Fruit fly (Drosophila melanogaster) whole organism, embryonic: ENCODE data around the gene RpS28b.
A peak's percentile ranks its signal among the peaks of the same experiment; 100 is the strongest.

Source experiments
- Ada2b ChIP-seq: fragments of 200-800 bp; sonication (Bioruptor generic); IDR thresholded peaks from 2 replicates; pipeline ENCODE4 v1.3.6; 2022; ENCODE audit warnings: missing biosample characterization, missing genetic modification characterization
- Atf6 ChIP-seq: fragments of 200-800 bp; sonication (Bioruptor generic); IDR thresholded peaks from 2 replicates; pipeline ENCODE4 v1.3.6; 2022; ENCODE audit warnings: missing biosample characterization, missing genetic modification characterization
- CG10366 ChIP-seq: fragments of 200-800 bp; sonication (Bioruptor generic); IDR thresholded peaks from 2 replicates; pipeline ENCODE4 v1.3.6; 2022; ENCODE audit warnings: missing biosample characterization, missing genetic modification characterization
- CG10462 ChIP-seq: fragments of 200-800 bp; sonication (Bioruptor generic); optimal IDR thresholded peaks from 2 replicates; lab custom pipeline; 2016; ENCODE audit warnings: missing biosample characterization, missing genetic modification characterization
- CG12219 ChIP-seq: fragments of 200-800 bp; sonication (Bioruptor generic); optimal IDR thresholded peaks from 3 replicates; lab custom pipeline; 2018; ENCODE audit warnings: missing biosample characterization, mild to moderate bottlenecking, missing genetic modification characterization
- CG12769 ChIP-seq: fragments of 200-800 bp; sonication (Bioruptor generic); optimal IDR thresholded peaks from 2 replicates; lab custom pipeline; 2019; ENCODE audit warnings: missing biosample characterization, mild to moderate bottlenecking, missing genetic modification characterization, moderate library complexity
- CG14050 ChIP-seq: fragments of 200-800 bp; sonication (Bioruptor generic); IDR thresholded peaks from 3 replicates; pipeline ENCODE4 v1.3.6; 2022; ENCODE audit warnings: missing biosample characterization, missing genetic modification characterization
- CG15269 ChIP-seq: fragments of 200-800 bp; sonication (Bioruptor generic); optimal IDR thresholded peaks from 2 replicates; lab custom pipeline; 2018; ENCODE audit warnings: missing biosample characterization, mild to moderate bottlenecking, missing genetic modification characterization, moderate library complexity
- CG17385 ChIP-seq: fragments of 200-800 bp; sonication (Bioruptor generic); optimal IDR thresholded peaks from 3 replicates; lab custom pipeline; 2018; ENCODE audit warnings: missing biosample characterization, mild to moderate bottlenecking, missing genetic modification characterization
- CG30403 ChIP-seq: fragments of 200-800 bp; sonication (Bioruptor generic); optimal IDR thresholded peaks from 3 replicates; lab custom pipeline; 2016; ENCODE audit warnings: missing biosample characterization, missing genetic modification characterization
- CG31224 ChIP-seq: fragments of 200-800 bp; sonication (Bioruptor generic); IDR thresholded peaks from 2 replicates; pipeline ENCODE4 v1.3.6; 2022; ENCODE audit warnings: missing biosample characterization, missing genetic modification characterization
- CG31365 ChIP-seq: fragments of 200-800 bp; sonication (Bioruptor generic); optimal IDR thresholded peaks from 2 replicates; lab custom pipeline; 2018; ENCODE audit warnings: missing biosample characterization, mild to moderate bottlenecking, missing genetic modification characterization
- CG32772 ChIP-seq: fragments of 200-800 bp; sonication (Bioruptor generic); IDR thresholded peaks from 2 replicates; pipeline ENCODE4 v1.3.6; 2022; ENCODE audit warnings: missing biosample characterization, missing genetic modification characterization
- CG4617 ChIP-seq: fragments of 200-800 bp; sonication (Bioruptor generic); optimal IDR thresholded peaks from 3 replicates; lab custom pipeline; 2016; ENCODE audit warnings: missing biosample characterization, missing genetic modification characterization, borderline replicate concordance
- CG6854 ChIP-seq: fragments of 200-800 bp; sonication (Bioruptor generic); optimal IDR thresholded peaks from 3 replicates; lab custom pipeline; 2017; ENCODE audit warnings: missing biosample characterization, mild to moderate bottlenecking, missing genetic modification characterization
- CG8290 ChIP-seq, 3 experiments: fragments of 200-800 bp; sonication (Bioruptor generic); optimal IDR thresholded peaks; 2 replicates each; lab custom pipeline; 2016 to 2019; ENCODE audit warnings: missing biosample characterization in 3 of 3, missing genetic modification characterization in 3 of 3, mild to moderate bottlenecking in 2 of 3, moderate library complexity in 1 of 3
- CG8359 ChIP-seq: fragments of 200-800 bp; sonication (Bioruptor generic); optimal IDR thresholded peaks from 2 replicates; lab custom pipeline; 2017; ENCODE audit warnings: missing biosample characterization, mild to moderate bottlenecking, missing genetic modification characterization, borderline replicate concordance
- CG8924 ChIP-seq: fragments of 200-800 bp; optimal IDR thresholded peaks from 3 replicates; lab custom pipeline; 2019; ENCODE audit warnings: missing biosample characterization, mild to moderate bottlenecking, missing genetic modification characterization, moderate library complexity
- D ChIP-seq, 2 experiments: fragments of 200-800 bp in 1 of 2; fragments of >200 bp in 1 of 2; sonication (Bioruptor generic) in 1 of 2; optimal IDR thresholded peaks; 2 replicates in 1 of 2; 3 replicates in 1 of 2; lab custom pipeline; 2017; ENCODE audit warnings: mild to moderate bottlenecking in 1 of 2, missing biosample characterization in 1 of 2, missing genetic modification characterization in 1 of 2, missing genetic modification reagents in 1 of 2
- D19B ChIP-seq: fragments of 200-800 bp; sonication (Bioruptor generic); optimal IDR thresholded peaks from 2 replicates; lab custom pipeline; 2017; ENCODE audit warnings: missing biosample characterization, mild to moderate bottlenecking, missing genetic modification characterization
- Dip3 ChIP-seq: fragments of 200-800 bp; sonication (Bioruptor generic); optimal IDR thresholded peaks from 3 replicates; lab custom pipeline; 2016; ENCODE audit warnings: missing biosample characterization, missing genetic modification characterization
- Fer3 ChIP-seq: fragments of 200-800 bp; sonication (Bioruptor generic); optimal IDR thresholded peaks from 2 replicates; lab custom pipeline; 2018; ENCODE audit warnings: missing biosample characterization, mild to moderate bottlenecking, missing genetic modification characterization, moderate library complexity
- Lpt ChIP-seq: fragments of >200 bp; optimal IDR thresholded peaks from 2 replicates; lab custom pipeline; 2018; ENCODE audit warnings: missing biosample characterization, missing genetic modification characterization
- MESR4 ChIP-seq: fragments of 200-800 bp; sonication (Bioruptor generic); optimal IDR thresholded peaks from 2 replicates; lab custom pipeline; 2018; ENCODE audit warnings: missing biosample characterization, mild to moderate bottlenecking, missing genetic modification characterization, moderate library complexity
- NC2α ChIP-seq: fragments of 200-800 bp; sonication (Bioruptor generic); optimal IDR thresholded peaks from 2 replicates; lab custom pipeline; 2016; ENCODE audit warnings: missing biosample characterization, missing genetic modification characterization
- Nf-YB ChIP-seq: fragments of 200-800 bp; sonication (Bioruptor generic); optimal IDR thresholded peaks from 3 replicates; lab custom pipeline; 2019; ENCODE audit warnings: missing biosample characterization, mild to moderate bottlenecking, missing genetic modification characterization, moderate library complexity
- Optix ChIP-seq: fragments of 200-800 bp; sonication (Bioruptor generic); IDR thresholded peaks from 3 replicates; pipeline ENCODE4 v1.3.6; 2022; ENCODE audit warnings: missing biosample characterization, missing genetic modification characterization
- Ptx1 ChIP-seq: fragments of 200-800 bp; sonication (Bioruptor generic); IDR thresholded peaks from 2 replicates; pipeline ENCODE4 v1.3.6; 2022; ENCODE audit warnings: missing biosample characterization, missing genetic modification characterization
- Ravus ChIP-seq: fragments of 200-800 bp; sonication (Bioruptor generic); IDR thresholded peaks from 2 replicates; pipeline ENCODE4 v1.3.6; 2022; ENCODE audit warnings: missing biosample characterization, missing genetic modification characterization
- Rx ChIP-seq: fragments of 200-800 bp; sonication (Bioruptor generic); IDR thresholded peaks from 2 replicates; pipeline ENCODE4 v1.3.6; 2022; ENCODE audit warnings: missing biosample characterization, missing genetic modification characterization
- Sox100B ChIP-seq: fragments of 200-800 bp; sonication (Bioruptor generic); optimal IDR thresholded peaks from 3 replicates; lab custom pipeline; 2018; ENCODE audit warnings: missing biosample characterization, mild to moderate bottlenecking, missing genetic modification characterization
- Sry-β ChIP-seq: fragments of 200-800 bp; sonication (Bioruptor generic); optimal IDR thresholded peaks from 2 replicates; lab custom pipeline; 2018; ENCODE audit warnings: missing biosample characterization, mild to moderate bottlenecking, missing genetic modification characterization, moderate library complexity
- Trl ChIP-seq, 3 experiments: fragments of >200 bp in 2 of 3; fragments of 200-800 bp in 1 of 3; sonication (Bioruptor generic) in 1 of 3; optimal IDR thresholded peaks; 2 replicates in 1 of 3; 3 replicates in 2 of 3; lab custom pipeline; 2016 to 2017; ENCODE audit warnings: missing biosample characterization in 1 of 3, missing genetic modification characterization in 1 of 3
- Xbp1 ChIP-seq: fragments of 200-800 bp; sonication (Bioruptor generic); optimal IDR thresholded peaks from 3 replicates; lab custom pipeline; 2016; ENCODE audit warnings: missing biosample characterization, mild to moderate bottlenecking, missing genetic modification characterization
- az2 ChIP-seq: fragments of 200-800 bp; sonication (Bioruptor generic); optimal IDR thresholded peaks from 3 replicates; lab custom pipeline; 2016; ENCODE audit warnings: missing biosample characterization, missing genetic modification characterization
- bab2 ChIP-seq: fragments of 200-800 bp; sonication (Bioruptor generic); optimal IDR thresholded peaks from 2 replicates; lab custom pipeline; 2016; ENCODE audit warnings: missing biosample characterization, missing genetic modification characterization
- cg ChIP-seq: fragments of 200-800 bp; sonication (Bioruptor generic); optimal IDR thresholded peaks from 3 replicates; lab custom pipeline; 2019; ENCODE audit warnings: missing biosample characterization, mild to moderate bottlenecking, missing genetic modification characterization, moderate library complexity
- chn ChIP-seq: fragments of 200-800 bp; sonication (Bioruptor generic); optimal IDR thresholded peaks from 2 replicates; lab custom pipeline; 2016; ENCODE audit warnings: missing biosample characterization, missing genetic modification characterization
- ewg ChIP-seq: fragments of 200-800 bp; sonication (Bioruptor generic); optimal IDR thresholded peaks from 3 replicates; lab custom pipeline; 2017; ENCODE audit warnings: mild to moderate bottlenecking, missing biosample characterization, missing genetic modification reagents, missing genetic modification characterization
- eyg ChIP-seq: fragments of 200-800 bp; sonication (Bioruptor generic); optimal IDR thresholded peaks from 3 replicates; lab custom pipeline; 2016; ENCODE audit warnings: missing biosample characterization, missing genetic modification characterization
- gro ChIP-seq: fragments of 200-800 bp; sonication (Bioruptor generic); optimal IDR thresholded peaks from 2 replicates; lab custom pipeline; 2016; ENCODE audit warnings: missing biosample characterization, missing genetic modification characterization
- ken ChIP-seq: fragments of 200-800 bp; sonication (Bioruptor generic); IDR thresholded peaks from 3 replicates; pipeline ENCODE4 v1.3.6; 2022; ENCODE audit warnings: missing biosample characterization, missing genetic modification characterization
- mirr ChIP-seq: fragments of 200-800 bp; sonication (Bioruptor generic); optimal IDR thresholded peaks from 3 replicates; lab custom pipeline; 2018; ENCODE audit warnings: missing biosample characterization, mild to moderate bottlenecking, missing genetic modification characterization
- otp ChIP-seq: fragments of 200-800 bp; sonication (Bioruptor generic); IDR thresholded peaks from 3 replicates; pipeline ENCODE4, ENCODE4 v1.3.6; 2022; ENCODE audit warnings: missing biosample characterization, missing genetic modification characterization
- pb ChIP-seq: fragments of 200-800 bp; sonication (Bioruptor generic); optimal IDR thresholded peaks from 3 replicates; lab custom pipeline; 2016; ENCODE audit warnings: missing biosample characterization, missing genetic modification characterization
- pnt ChIP-seq: fragments of 200-800 bp; sonication (Bioruptor generic); optimal IDR thresholded peaks from 3 replicates; lab custom pipeline; 2016; ENCODE audit warnings: missing biosample characterization, missing genetic modification characterization
- run ChIP-seq: fragments of 200-800 bp; sonication (Bioruptor generic); optimal IDR thresholded peaks from 3 replicates; lab custom pipeline; 2018; ENCODE audit warnings: missing biosample characterization, mild to moderate bottlenecking, missing genetic modification characterization
- shn ChIP-seq: fragments of 200-800 bp; sonication (Bioruptor generic); optimal IDR thresholded peaks from 3 replicates; lab custom pipeline; 2016; ENCODE audit warnings: missing biosample characterization, missing genetic modification characterization
- unpg ChIP-seq: fragments of 200-800 bp; sonication (Bioruptor generic); optimal IDR thresholded peaks from 3 replicates; lab custom pipeline; 2018; ENCODE audit warnings: missing biosample characterization, mild to moderate bottlenecking, missing genetic modification characterization, moderate library complexity
- wek ChIP-seq: fragments of 200-800 bp; sonication (Bioruptor generic); optimal IDR thresholded peaks from 3 replicates; lab custom pipeline; 2018; ENCODE audit warnings: missing biosample characterization, mild to moderate bottlenecking, missing genetic modification characterization, moderate library complexity

RpS28b gene

dm6 chrX:9589928-9590327, 35.5 kb downstream of the RpS28b start (continued):
- TF ChIP-seq Sox100B (peak; percentile 62), Sry-β (GFP tag; lab: Kevin White, UChicago) (no peak), CG8924 (peak; percentile 52), az2 (GFP tag; lab: Kevin White, UChicago) (peak; percentile 36), CG17385 (GFP tag; lab: Kevin White, UChicago) (peak; percentile 48), cg (no peak), MESR4 (GFP tag; lab: Kevin White, UChicago) (no peak), shn (GFP tag; lab: Kevin White, UChicago) (no peak), CG12219 (GFP tag; lab: Kevin White, UChicago) (peak; percentile 51), Rx (GFP tag; lab: Robert Waterston, UW) (no peak), chn (GFP tag; lab: Kevin White, UChicago) (peak; percentile 10), CG32772 (GFP tag; lab: Robert Waterston, UW) (peak; percentile 26; the same call in 1 of the 2 replicates), Xbp1 (GFP tag; lab: Kevin White, UChicago) (peak; percentile 57), gro (GFP tag; lab: Kevin White, UChicago) (no peak), Nf-YB (peak; percentile 13), bab2 (GFP tag; lab: Kevin White, UChicago) (peak; percentile 7), CG12769 (tag; lab: Kevin White, UChicago) (peak; percentile 22), Ptx1 (peak; percentile 61), D19B (GFP tag; lab: Kevin White, UChicago) (peak; percentile 39), run (tag; lab: Kevin White, UChicago) (no peak), CG15269 (peak; percentile 72), CG30403 (peak; percentile 57), ewg (GFP tag; lab: Kevin White, UChicago) (peak; percentile 26), Atf6 (0 out of 2 replicates have a peak, but pooled peaks have one; percentile 62), CG6854 (GFP tag; lab: Kevin White, UChicago) (no peak), CG31365 (tag; lab: Kevin White, UChicago) (no peak), eyg (GFP tag; lab: Kevin White, UChicago) (no peak), Ravus (GFP tag; lab: Robert Waterston, UW) (no peak), NC2α (GFP tag; lab: Kevin White, UChicago) (no peak), CG31224 (no peak), Trl (optimal IDR thresholded peaks at IDR 0.05; lab: Kevin White, UChicago) (no peak), Trl (GFP tag; optimal IDR thresholded peaks at IDR 0.05; lab: Kevin White, UChicago) (no peak), unpg (GFP tag; lab: Kevin White, UChicago) (peak; percentile 52), pb (GFP tag; lab: Kevin White, UChicago) (no peak), CG10366 (GFP tag; lab: Robert Waterston, UW) (no peak), CG8359 (GFP tag; lab: Kevin White, UChicago) (no peak), CG4617 (no peak), otp (GFP tag; lab: Robert Waterston, UW) (no peak), CG10462 (GFP tag; lab: Kevin White, UChicago) (no peak), Fer3 (peak; percentile 45), pnt (GFP tag; lab: Kevin White, UChicago) (peak; percentile 23), D (optimal IDR thresholded peaks at IDR 0.05; lab: Kevin White, UChicago) (no peak), D (GFP tag; optimal IDR thresholded peaks at IDR 0.05; lab: Kevin White, UChicago) (peak; percentile 11), Lpt (no peak), Optix (GFP tag; lab: Robert Waterston, UW) (no peak), CG8290 (GFP tag; optimal IDR thresholded peaks at IDR 0.05; lab: Kevin White, UChicago) (no peak), CG8290 (tag; optimal IDR thresholded peaks at IDR 0.05; lab: Kevin White, UChicago) (peak in 1 of 2 experiments; percentile 14), mirr (GFP tag; lab: Kevin White, UChicago) (no peak), CG14050 (0 out of 3 replicates have a peak, but pooled peaks have one; percentile 9), ken (GFP tag; lab: Robert Waterston, UW) (no peak), wek (GFP tag; lab: Kevin White, UChicago) (no peak), Ada2b (GFP tag; lab: Robert Waterston, UW) (peak; percentile 29; the same call in 1 of the 2 replicates), Dip3 (GFP tag; lab: Kevin White, UChicago) (peak; percentile 22)
